Fruit fly (Drosophila melanogaster) whole organism, prepupa: ENCODE measurements around the gene Rev1.

Experiments
- Blimp-1 ChIP-seq: fragments of 200-800 bp; sonication (Bioruptor generic); optimal IDR thresholded peaks from 3 replicates; lab custom pipeline; 2017; ENCODE audit warnings: missing biosample characterization, missing genetic modification characterization, mild to moderate bottlenecking, moderate library complexity, missing genetic modification reagents
- CG10631 ChIP-seq: fragments of 200-800 bp; sonication (Bioruptor generic); optimal IDR thresholded peaks from 2 replicates; lab custom pipeline; 2016; ENCODE audit warnings: missing biosample characterization, missing genetic modification characterization
- CG10669 ChIP-seq: fragments of 200-800 bp; sonication (Bioruptor generic); optimal IDR thresholded peaks from 3 replicates; lab custom pipeline; 2018; ENCODE audit warnings: missing biosample characterization, mild to moderate bottlenecking, missing genetic modification characterization, moderate library complexity
- CG11294 ChIP-seq: fragments of 200-800 bp; sonication (Bioruptor generic); IDR thresholded peaks from 2 replicates; pipeline ENCODE4 v1.3.6; 2022; ENCODE audit warnings: missing biosample characterization, missing genetic modification characterization
- CG11762 ChIP-seq: fragments of 200-800 bp; sonication (Bioruptor generic); optimal IDR thresholded peaks from 3 replicates; lab custom pipeline; 2016; ENCODE audit warnings: missing biosample characterization, missing genetic modification characterization; ENCODE audit not compliant: insufficient read depth
- CG11902 ChIP-seq: fragments of 200-800 bp; sonication (Bioruptor generic); optimal IDR thresholded peaks from 3 replicates; lab custom pipeline; 2016; ENCODE audit warnings: missing biosample characterization, missing genetic modification characterization
- CG15336 ChIP-seq: fragments of 200-800 bp; sonication (Bioruptor generic); IDR thresholded peaks from 2 replicates; pipeline ENCODE4 v1.3.6; 2022; ENCODE audit warnings: missing biosample characterization, missing genetic modification characterization
- CG16779 ChIP-seq: fragments of 200-800 bp; sonication (Bioruptor generic); optimal IDR thresholded peaks from 3 replicates; lab custom pipeline; 2017; ENCODE audit warnings: missing biosample characterization, mild to moderate bottlenecking, missing genetic modification characterization
- CG3032 ChIP-seq: fragments of 200-800 bp; optimal IDR thresholded peaks from 2 replicates; lab custom pipeline; 2019; ENCODE audit warnings: missing biosample characterization, mild to moderate bottlenecking, missing genetic modification characterization, moderate library complexity
- CG31627 ChIP-seq: fragments of 200-800 bp; sonication (Bioruptor generic); optimal IDR thresholded peaks from 3 replicates; lab custom pipeline; 2016; ENCODE audit warnings: missing biosample characterization, missing genetic modification characterization
- CG3919 ChIP-seq: fragments of 200-800 bp; sonication (Bioruptor generic); optimal IDR thresholded peaks from 3 replicates; lab custom pipeline; 2016; ENCODE audit warnings: missing biosample characterization, missing genetic modification characterization
- CG6792 ChIP-seq: fragments of 200-800 bp; sonication (Bioruptor generic); optimal IDR thresholded peaks from 3 replicates; lab custom pipeline; 2016; ENCODE audit warnings: missing biosample characterization, missing genetic modification characterization
- CG6854 ChIP-seq: fragments of 200-800 bp; sonication (Bioruptor generic); optimal IDR thresholded peaks from 2 replicates; lab custom pipeline; 2017; ENCODE audit warnings: missing biosample characterization, mild to moderate bottlenecking, missing genetic modification characterization
- CG7368 ChIP-seq: fragments of 200-800 bp; sonication (Bioruptor generic); optimal IDR thresholded peaks from 3 replicates; lab custom pipeline; 2016; ENCODE audit warnings: missing biosample characterization, missing genetic modification characterization
- CG8119 ChIP-seq: fragments of 200-800 bp; sonication (Bioruptor generic); IDR thresholded peaks from 3 replicates; pipeline ENCODE4 v1.3.6; 2022; ENCODE audit warnings: missing biosample characterization, missing genetic modification characterization
- CG8319 ChIP-seq: fragments of 200-800 bp; sonication (Bioruptor generic); optimal IDR thresholded peaks from 3 replicates; lab custom pipeline; 2016; ENCODE audit warnings: missing biosample characterization, missing genetic modification characterization
- CG8632 ChIP-seq: fragments of 200-800 bp; sonication (Bioruptor generic); optimal IDR thresholded peaks from 3 replicates; lab custom pipeline; 2016; ENCODE audit warnings: missing biosample characterization, missing genetic modification characterization
- CG9139 ChIP-seq: fragments of 200-800 bp; sonication (Bioruptor generic); optimal IDR thresholded peaks from 3 replicates; lab custom pipeline; 2017; ENCODE audit warnings: missing biosample characterization, mild to moderate bottlenecking, missing genetic modification characterization
- Eip75B ChIP-seq: fragments of 200-800 bp; sonication (Bioruptor generic); optimal IDR thresholded peaks from 3 replicates; lab custom pipeline; 2016; ENCODE audit warnings: missing biosample characterization, missing genetic modification characterization
- Eip93F ChIP-seq: fragments of 200-800 bp; sonication (Bioruptor generic); optimal IDR thresholded peaks from 2 replicates; lab custom pipeline; 2016; ENCODE audit warnings: missing biosample characterization, mild to moderate bottlenecking, missing genetic modification characterization
- Ets96B ChIP-seq: fragments of 200-800 bp; optimal IDR thresholded peaks from 2 replicates; lab custom pipeline; 2019; ENCODE audit warnings: missing biosample characterization, mild to moderate bottlenecking, missing genetic modification characterization, moderate library complexity
- Gug ChIP-seq: fragments of 200-800 bp; sonication (Bioruptor generic); IDR thresholded peaks from 2 replicates; pipeline ENCODE4 v1.3.6; 2022; ENCODE audit warnings: missing biosample characterization, missing genetic modification characterization
- Hr39 ChIP-seq: fragments of 200-800 bp; sonication (Bioruptor generic); optimal IDR thresholded peaks from 2 replicates; lab custom pipeline; 2016; ENCODE audit warnings: missing biosample characterization, missing genetic modification characterization
- Hr4 ChIP-seq: fragments of 200-800 bp; sonication (Bioruptor generic); optimal IDR thresholded peaks from 3 replicates; lab custom pipeline; 2016; ENCODE audit warnings: missing biosample characterization, missing genetic modification characterization
- Lpt ChIP-seq: fragments of 200-800 bp; sonication (Bioruptor generic); optimal IDR thresholded peaks from 3 replicates; lab custom pipeline; 2016; ENCODE audit warnings: missing biosample characterization, missing genetic modification characterization
- OdsH ChIP-seq: fragments of 200-800 bp; sonication (Bioruptor generic); optimal IDR thresholded peaks from 3 replicates; lab custom pipeline; 2016; ENCODE audit warnings: missing biosample characterization, missing genetic modification characterization
- Smox ChIP-seq: fragments of 200-800 bp; sonication (Bioruptor generic); optimal IDR thresholded peaks from 3 replicates; lab custom pipeline; 2016; ENCODE audit warnings: missing biosample characterization, missing genetic modification characterization
- Sox102F ChIP-seq: fragments of 200-800 bp; sonication (Bioruptor generic); optimal IDR thresholded peaks from 2 replicates; lab custom pipeline; 2016; ENCODE audit warnings: missing biosample characterization, mild to moderate bottlenecking, missing genetic modification characterization
- Sox14 ChIP-seq: fragments of 200-800 bp; sonication (Bioruptor generic); optimal IDR thresholded peaks from 3 replicates; lab custom pipeline; 2016; ENCODE audit warnings: missing biosample characterization, missing genetic modification characterization
- Sox15 ChIP-seq: fragments of 200-800 bp; sonication (Bioruptor generic); optimal IDR thresholded peaks from 3 replicates; lab custom pipeline; 2016; ENCODE audit warnings: missing biosample characterization, missing genetic modification characterization
- dsx ChIP-seq: fragments of 200-800 bp; optimal IDR thresholded peaks from 3 replicates; lab custom pipeline; 2019; ENCODE audit warnings: missing biosample characterization, mild to moderate bottlenecking, missing genetic modification characterization, moderate library complexity; ENCODE audit not compliant: poor library complexity, severe bottlenecking
- esn ChIP-seq: fragments of 200-800 bp; sonication (Bioruptor generic); optimal IDR thresholded peaks from 2 replicates; lab custom pipeline; 2016; ENCODE audit warnings: missing biosample characterization, mild to moderate bottlenecking, missing genetic modification characterization, moderate library complexity
- fd59A ChIP-seq: fragments of 200-800 bp; sonication (Bioruptor generic); optimal IDR thresholded peaks from 2 replicates; lab custom pipeline; 2017; ENCODE audit warnings: missing biosample characterization, mild to moderate bottlenecking, missing genetic modification characterization, missing genetic modification reagents
- fd85E ChIP-seq: fragments of 200-800 bp; sonication (Bioruptor generic); optimal IDR thresholded peaks from 3 replicates; lab custom pipeline; 2016; ENCODE audit warnings: missing biosample characterization, missing genetic modification characterization
- fkh ChIP-seq: fragments of 200-800 bp; sonication (Bioruptor generic); optimal IDR thresholded peaks from 3 replicates; lab custom pipeline; 2017; ENCODE audit warnings: missing biosample characterization, mild to moderate bottlenecking, missing genetic modification characterization, moderate library complexity
- net ChIP-seq: fragments of 200-800 bp; sonication (Bioruptor generic); optimal IDR thresholded peaks from 3 replicates; lab custom pipeline; 2016; ENCODE audit warnings: missing biosample characterization, missing genetic modification characterization
- pdm3 ChIP-seq: fragments of 200-800 bp; sonication (Bioruptor generic); optimal IDR thresholded peaks from 3 replicates; lab custom pipeline; 2016; ENCODE audit warnings: missing biosample characterization, missing genetic modification characterization
- spab ChIP-seq: fragments of 200-800 bp; sonication (Bioruptor generic); optimal IDR thresholded peaks from 2 replicates; lab custom pipeline; 2017; ENCODE audit warnings: missing biosample characterization, mild to moderate bottlenecking, missing genetic modification characterization, missing genetic modification reagents
- ss ChIP-seq, 2 experiments: fragments of 200-800 bp; sonication (Bioruptor generic); optimal IDR thresholded peaks; 2 replicates in 1 of 2; 3 replicates in 1 of 2; lab custom pipeline; 2017 to 2018; ENCODE audit warnings: mild to moderate bottlenecking in 2 of 2, missing biosample characterization in 2 of 2, missing genetic modification characterization in 2 of 2, moderate library complexity in 1 of 2
- svp ChIP-seq: fragments of 200-800 bp; sonication (Bioruptor generic); peaks from one replicate; lab custom pipeline; 2016; ENCODE audit warnings: missing biosample characterization, missing genetic modification characterization
- topi ChIP-seq: fragments of 200-800 bp; sonication (Bioruptor generic); optimal IDR thresholded peaks from 3 replicates; lab custom pipeline; 2016; ENCODE audit warnings: missing biosample characterization, missing genetic modification characterization
- vri ChIP-seq: fragments of 200-800 bp; sonication (Bioruptor generic); optimal IDR thresholded peaks from 3 replicates; lab custom pipeline; 2016; ENCODE audit warnings: missing biosample characterization, mild to moderate bottlenecking, missing genetic modification characterization

Rev1 gene

dm6 chr3L:619427-620308, 34.5 kb upstream of the Rev1 start (continued):
- TF ChIP-seq CG11294 (GFP tag; lab: Robert Waterston, UW) (no peak), CG16779 (tag; lab: Kevin White, UChicago) (peak; percentile 56), CG9139 (GFP tag; lab: Kevin White, UChicago) (peak; percentile 76), CG8632 (GFP tag; lab: Kevin White, UChicago) (peak; percentile 81), CG3032 (tag; lab: Kevin White, UChicago) (peak; percentile 76), CG11902 (GFP tag; lab: Kevin White, UChicago) (peak; percentile 66), topi (GFP tag; lab: Kevin White, UChicago) (peak; percentile 90), Blimp-1 (GFP tag; lab: Kevin White, UChicago) (peak; percentile 4), Gug (GFP tag; lab: Robert Waterston, UW) (peak; percentile 38), fd59A (GFP tag; lab: Kevin White, UChicago) (peak; percentile 79), Smox (GFP tag; lab: Kevin White, UChicago) (peak; percentile 89), vri (GFP tag; lab: Kevin White, UChicago) (peak; percentile 80), CG31627 (GFP tag; lab: Kevin White, UChicago) (peak; percentile 90), CG7368 (GFP tag; lab: Kevin White, UChicago) (peak; percentile 68), dsx (GFP tag; lab: Kevin White, UChicago) (peak; percentile 98), Lpt (GFP tag; lab: Kevin White, UChicago) (peak; percentile 46), Ets96B (tag; lab: Kevin White, UChicago) (peak; percentile 85), fkh (GFP tag; lab: Kevin White, UChicago) (no peak), OdsH (GFP tag; lab: Kevin White, UChicago) (peak; percentile 87), spab (GFP tag; lab: Kevin White, UChicago) (peak; percentile 82), ss (GFP tag; optimal IDR thresholded peaks at IDR 0.05; lab: Kevin White, UChicago) (peak; percentile 74 to 76), CG10631 (peak; percentile 87)

- peak; percentile 71 for TF ChIP-seq Gug (GFP tag; lab: Robert Waterston, UW)
- peak; percentile 94 to 95 for TF ChIP-seq ss (GFP tag; optimal IDR thresholded peaks at IDR 0.05; lab: Kevin White, UChicago)
- TF ChIP-seq Eip75B, result peak; percentile 95
- peak; percentile 34 for TF ChIP-seq fkh (GFP tag; lab: Kevin White, UChicago)
- TF ChIP-seq CG31627 (GFP tag; lab: Kevin White, UChicago), result peak; percentile 94
- TF ChIP-seq CG6792, result peak; percentile 94
- peak; percentile 98 for TF ChIP-seq svp
- TF ChIP-seq CG3919 (GFP tag; lab: Kevin White, UChicago), result peak; percentile 95
- TF ChIP-seq fd59A (GFP tag; lab: Kevin White, UChicago), result peak; percentile 95
- TF ChIP-seq net (GFP tag; lab: Kevin White, UChicago), result peak; percentile 89
- TF ChIP-seq CG8632 (GFP tag; lab: Kevin White, UChicago), result peak; percentile 91
- TF ChIP-seq CG15336 (GFP tag; lab: Robert Waterston, UW), result peak; percentile 84
- TF ChIP-seq Sox14 (GFP tag; lab: Kevin White, UChicago), result peak; percentile 94
- TF ChIP-seq CG8119 (GFP tag; lab: Robert Waterston, UW), result peak; percentile 86
- peak; percentile 87 for TF ChIP-seq CG9139 (GFP tag; lab: Kevin White, UChicago)
- TF ChIP-seq CG16779 (tag; lab: Kevin White, UChicago), result peak; percentile 86
- peak; percentile 75 for TF ChIP-seq fd85E (GFP tag; lab: Kevin White, UChicago)
- peak; percentile 98 for TF ChIP-seq esn
- TF ChIP-seq Smox (GFP tag; lab: Kevin White, UChicago), result peak; percentile 95
- peak; percentile 98 for TF ChIP-seq Eip93F (GFP tag; lab: Kevin White, UChicago)
- peak; percentile 93 for TF ChIP-seq pdm3 (GFP tag; lab: Kevin White, UChicago)
- peak; percentile 93 for TF ChIP-seq CG11762 (GFP tag; lab: Kevin White, UChicago)
- TF ChIP-seq Hr39 (GFP tag; lab: Kevin White, UChicago), result peak; percentile 93
- peak; percentile 82 for TF ChIP-seq Sox15 (GFP tag; lab: Kevin White, UChicago)
- peak; percentile 97 for TF ChIP-seq Ets96B (tag; lab: Kevin White, UChicago)
- peak; percentile 92 for TF ChIP-seq CG6854 (GFP tag; lab: Kevin White, UChicago)
- TF ChIP-seq CG10669 (GFP tag; lab: Kevin White, UChicago), result peak; percentile 94
- peak; percentile 87 for TF ChIP-seq Hr4 (GFP tag; lab: Kevin White, UChicago)
- peak; percentile 96 for TF ChIP-seq topi (GFP tag; lab: Kevin White, UChicago)
- peak; percentile 97 for TF ChIP-seq Sox102F (GFP tag; lab: Kevin White, UChicago)
- TF ChIP-seq OdsH (GFP tag; lab: Kevin White, UChicago), result peak; percentile 93
- peak; percentile 85 for TF ChIP-seq CG7368 (GFP tag; lab: Kevin White, UChicago)
- TF ChIP-seq CG8319 (GFP tag; lab: Kevin White, UChicago), result peak; percentile 87
- TF ChIP-seq vri (GFP tag; lab: Kevin White, UChicago), result peak; percentile 96
Measured at dm6 chr3L:621097-621967, 32.8 kb upstream of the Rev1 start.
